Worm (Caenorhabditis elegans) whole organism, late embryonic: ENCODE measurements around the gene gtbp-1.

Experiments used
- ceh-22 ChIP-seq: sonication (generic microtip); optimal IDR thresholded peaks from 2 replicates; lab custom pipeline; 2017; ENCODE audit warnings: missing biosample characterization, missing genetic modification characterization
- ceh-30 ChIP-seq: fragments of 150-350 bp; optimal IDR thresholded peaks from 2 replicates; lab custom pipeline; 2014; ENCODE audit warnings: missing biosample characterization, missing genetic modification characterization
- dmd-4 ChIP-seq: sonication (generic microtip); optimal IDR thresholded peaks from 2 replicates; lab custom pipeline; 2016; ENCODE audit warnings: borderline replicate concordance, missing genetic modification characterization, missing compliant biosample characterization
- nfya-1 ChIP-seq: sonication (generic microtip); optimal IDR thresholded peaks from 2 replicates; lab custom pipeline; 2017; ENCODE audit warnings: missing genetic modification characterization, mild to moderate bottlenecking, missing compliant biosample characterization, antibody characterized with exemption, moderate library complexity
- pag-3 ChIP-seq: sonication (generic microtip); optimal IDR thresholded peaks from 2 replicates; lab custom pipeline; 2016; ENCODE audit warnings: missing compliant biosample characterization, missing genetic modification characterization, borderline replicate concordance

DNA sequence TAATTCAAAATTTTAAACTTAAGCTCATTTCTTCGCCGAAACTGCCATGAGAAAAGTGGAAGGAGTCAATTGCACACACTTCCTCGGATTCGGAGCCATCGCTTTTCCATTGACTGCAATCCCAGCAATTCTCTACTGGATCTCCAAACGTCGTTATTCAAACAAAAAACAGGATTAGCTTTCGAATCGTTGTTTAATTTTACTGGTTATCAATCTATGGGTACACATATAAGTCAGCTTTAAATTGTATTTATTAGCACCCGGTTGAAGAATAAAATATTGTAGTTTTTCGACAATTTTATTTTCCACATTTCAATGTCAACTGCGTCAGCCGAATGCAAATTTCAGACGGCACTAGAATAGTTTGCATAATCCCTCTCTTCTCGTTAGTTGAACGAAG, 1.2 kb upstream of the gtbp-1 start, which contains the start of gene glt-3:
- TF ChIP-seq dmd-4 (tag; lab: Kevin White, UChicago) (no peak), ceh-22 (no peak), ceh-30 (no peak), nfya-1 (tag; lab: Kevin White, UChicago) (no peak), pag-3 (tag; lab: Kevin White, UChicago) (no peak)
